Worm (Caenorhabditis elegans) whole organism, young adult: ENCODE results near the gene npr-4.

Source experiments
- B0261.1 ChIP-seq: sonication (generic microtip); optimal IDR thresholded peaks from 2 replicates; lab custom pipeline; 2016; ENCODE audit warnings: mild to moderate bottlenecking, missing genetic modification characterization, moderate library complexity, missing compliant biosample characterization
- D2030.7 ChIP-seq: fragments of 200-800 bp; sonication (Bioruptor generic); IDR thresholded peaks from 2 replicates; pipeline ENCODE4 v1.3.6; 2022; ENCODE audit warnings: missing genetic modification reagents, missing genetic modification characterization, missing compliant biosample characterization
- F39B2.1 ChIP-seq: fragments of 200-800 bp; sonication (Bioruptor generic); IDR thresholded peaks from 2 replicates; pipeline ENCODE4 v1.3.6; 2022; ENCODE audit warnings: missing genetic modification reagents, missing genetic modification characterization, missing compliant biosample characterization
- Y56A3A.18 ChIP-seq: fragments of 200-800 bp; sonication (Bioruptor generic); IDR thresholded peaks from 2 replicates; pipeline ENCODE4 v1.3.6; 2022; ENCODE audit warnings: missing genetic modification reagents, missing genetic modification characterization, missing compliant biosample characterization
- ZK185.1 ChIP-seq: sonication (generic microtip); optimal IDR thresholded peaks from 2 replicates; lab custom pipeline; 2016; ENCODE audit warnings: mild to moderate bottlenecking, missing genetic modification characterization, missing compliant biosample characterization; ENCODE audit not compliant: poor library complexity, severe bottlenecking
- ama-1 ChIP-seq, 3 experiments: fragments of 150-350 bp in 1 of 3; sonication (generic microtip) in 2 of 3; optimal IDR thresholded peaks; 2 replicates each; lab custom pipeline; 2014 to 2018; ENCODE audit warnings: missing biosample characterization in 2 of 3, missing genetic modification characterization in 2 of 3, missing genetic modification reagents in 2 of 3
- atf-7 ChIP-seq: sonication (generic microtip); optimal IDR thresholded peaks from 2 replicates; lab custom pipeline; 2017; ENCODE audit warnings: mild to moderate bottlenecking, missing genetic modification characterization, missing compliant biosample characterization
- attf-5 ChIP-seq: fragments of 200-800 bp; sonication (Bioruptor generic); optimal IDR thresholded peaks from 2 replicates; lab custom pipeline; 2018; ENCODE audit warnings: mild to moderate bottlenecking, missing genetic modification characterization, missing compliant biosample characterization
- bed-1 ChIP-seq: fragments of 200-800 bp; sonication (Bioruptor generic); IDR thresholded peaks from 2 replicates; pipeline ENCODE4 v1.3.6; 2022; ENCODE audit warnings: missing genetic modification reagents, missing genetic modification characterization, missing compliant biosample characterization
- ccch-3 ChIP-seq: fragments of 200-800 bp; sonication (Bioruptor generic); optimal IDR thresholded peaks from 2 replicates; lab custom pipeline; 2018; ENCODE audit warnings: mild to moderate bottlenecking, missing genetic modification characterization, missing compliant biosample characterization
- cebp-2 ChIP-seq: fragments of 200-800 bp; sonication (Bioruptor generic); IDR thresholded peaks from 2 replicates; pipeline ENCODE4 v1.3.6; 2022; ENCODE audit warnings: missing genetic modification characterization, missing compliant biosample characterization
- ceh-40 ChIP-seq: fragments of 200-800 bp; sonication (Bioruptor generic); IDR thresholded peaks from 2 replicates; pipeline ENCODE4 v1.3.6; 2022; ENCODE audit warnings: missing genetic modification characterization, missing compliant biosample characterization
- dpff-1 ChIP-seq: sonication (generic microtip); optimal IDR thresholded peaks from 2 replicates; lab custom pipeline; 2017; ENCODE audit warnings: mild to moderate bottlenecking, missing genetic modification characterization, missing compliant biosample characterization
- efl-1 ChIP-seq: fragments of 150-350 bp; optimal IDR thresholded peaks from 2 replicates; lab custom pipeline; 2014; ENCODE audit warnings: missing biosample characterization, missing genetic modification reagents, missing genetic modification characterization
- egl-18 ChIP-seq: fragments of 200-800 bp; sonication (Bioruptor generic); IDR thresholded peaks from 2 replicates; pipeline ENCODE4 v1.3.6; 2022; ENCODE audit warnings: missing genetic modification reagents, missing genetic modification characterization, missing compliant biosample characterization
- egl-44 ChIP-seq: fragments of 200-800 bp; sonication (Bioruptor generic); IDR thresholded peaks from 2 replicates; pipeline ENCODE4 v1.3.6; 2022; ENCODE audit warnings: missing genetic modification reagents, missing genetic modification characterization, missing compliant biosample characterization
- egrh-3 ChIP-seq: fragments of 200-800 bp; sonication (Bioruptor generic); IDR thresholded peaks from 2 replicates; pipeline ENCODE4 v1.3.6; 2022; ENCODE audit warnings: missing genetic modification reagents, missing genetic modification characterization, missing compliant biosample characterization
- fkh-3 ChIP-seq: sonication (generic microtip); optimal IDR thresholded peaks from 2 replicates; lab custom pipeline; 2016; ENCODE audit warnings: mild to moderate bottlenecking, missing genetic modification characterization, missing compliant biosample characterization
- hlh-12 ChIP-seq: sonication (generic microtip); optimal IDR thresholded peaks from 2 replicates; lab custom pipeline; 2016; ENCODE audit warnings: missing genetic modification characterization, missing compliant biosample characterization
- hsf-1 ChIP-seq: fragments of 200-800 bp; sonication (Bioruptor generic); IDR thresholded peaks from 2 replicates; pipeline ENCODE4 v1.3.6; 2022; ENCODE audit warnings: missing genetic modification reagents, missing genetic modification characterization, missing compliant biosample characterization
- mcd-1 ChIP-seq: fragments of 200-800 bp; sonication (Bioruptor generic); IDR thresholded peaks from 2 replicates; pipeline ENCODE4 v1.3.6; 2022; ENCODE audit warnings: missing genetic modification reagents, missing genetic modification characterization, missing compliant biosample characterization
- mes-4 ChIP-seq: sonication (generic microtip); optimal IDR thresholded peaks from 2 replicates; lab custom pipeline; 2016; ENCODE audit warnings: missing genotype, missing genetic modification characterization, missing compliant biosample characterization
- mxl-1 ChIP-seq: sonication (generic microtip); optimal IDR thresholded peaks from 2 replicates; lab custom pipeline; 2016; ENCODE audit warnings: missing genetic modification characterization, missing compliant biosample characterization
- nhr-27 ChIP-seq: fragments of 200-800 bp; sonication (Bioruptor generic); optimal IDR thresholded peaks from 2 replicates; lab custom pipeline; 2018; ENCODE audit warnings: mild to moderate bottlenecking, missing genetic modification characterization, moderate library complexity, missing compliant biosample characterization
- rcor-1 ChIP-seq: fragments of 200-800 bp; sonication (Bioruptor generic); IDR thresholded peaks from 2 replicates; pipeline ENCODE4 v1.3.6; 2022; ENCODE audit warnings: missing genetic modification reagents, missing genetic modification characterization, missing compliant biosample characterization
- rec-8 ChIP-seq, 2 experiments: sonication (generic microtip); optimal IDR thresholded peaks; 2 replicates each; lab custom pipeline; 2016; ENCODE audit warnings: mild to moderate bottlenecking in 2 of 2, missing genetic modification characterization in 2 of 2, missing genetic modification reagents in 2 of 2, missing genotype in 2 of 2, missing biosample characterization in 1 of 2, missing compliant biosample characterization in 1 of 2, moderate library complexity in 1 of 2
- sea-2 ChIP-seq: fragments of 200-800 bp; sonication (Bioruptor generic); IDR thresholded peaks from 2 replicates; pipeline ENCODE4 v1.3.6; 2022; ENCODE audit warnings: missing genetic modification characterization, missing compliant biosample characterization
- snpc-4 ChIP-seq, 5 experiments: fragments of 150-350 bp in 1 of 5; sonication (generic microtip) in 4 of 5; optimal IDR thresholded peaks; 2 replicates each; lab custom pipeline; 2014 to 2018; ENCODE audit warnings: missing genetic modification characterization in 5 of 5, missing biosample characterization in 3 of 5, antibody characterized with exemption in 2 of 5, mild to moderate bottlenecking in 2 of 5, missing compliant biosample characterization in 2 of 5, missing genotype in 2 of 5, moderate library complexity in 2 of 5, missing genetic modification reagents in 1 of 5
- tbp1 ChIP-seq: fragments of 200-800 bp; sonication (Bioruptor generic); optimal IDR thresholded peaks from 2 replicates; lab custom pipeline; 2018; ENCODE audit warnings: mild to moderate bottlenecking, missing genetic modification characterization, missing compliant biosample characterization
- ztf-3 ChIP-seq: fragments of 200-800 bp; sonication (Bioruptor generic); optimal IDR thresholded peaks from 2 replicates; lab custom pipeline; 2018; ENCODE audit warnings: mild to moderate bottlenecking, missing genetic modification characterization, missing compliant biosample characterization

Gene npr-4

ce11 chrX:12589503-12589902 lies 38.0 kb upstream of the npr-4 start (continued):
- TF ChIP-seq snpc-4 (GFP tag; optimal IDR thresholded peaks at IDR 0.05; lab: Kevin White, UChicago) (no peak), snpc-4 (tag; optimal IDR thresholded peaks at IDR 0.05; lab: Kevin White, UChicago) (no peak), ZK185.1 (tag; lab: Kevin White, UChicago) (no peak), nhr-27 (tag; lab: Kevin White, UChicago) (no peak)

DNA sequence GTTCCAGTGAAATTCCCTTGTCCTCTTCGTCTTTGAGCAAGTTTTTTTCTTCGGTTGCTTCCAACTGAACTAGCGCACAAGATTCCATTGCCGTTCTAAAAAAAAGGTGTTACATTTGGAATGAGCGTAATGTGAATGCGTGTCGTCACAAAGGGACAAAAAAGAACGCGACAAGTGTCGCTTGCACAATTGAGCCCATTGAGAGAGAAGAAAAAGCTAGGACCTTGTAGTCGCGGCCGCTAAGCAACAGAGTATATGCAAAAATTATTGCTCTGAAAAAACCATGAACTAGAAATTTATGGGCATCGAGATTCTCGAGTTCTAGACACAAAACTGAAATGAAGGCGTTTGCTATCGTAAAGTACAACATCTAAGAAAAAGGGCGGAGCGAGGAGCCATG lies 34.9 kb upstream of the npr-4 start, which contains the start of gene T24D5.2:
Gene T24D5.2 (minus strand): TSS at position 101 of the 400 bp plus-strand sequence.
- no peak for TF ChIP-seq B0261.1 (tag; lab: Kevin White, UChicago)
- no peak for TF ChIP-seq Y56A3A.18
- no peak for TF ChIP-seq ceh-40
- no peak for TF ChIP-seq fkh-3
- TF ChIP-seq rcor-1 (GFP tag; lab: Robert Waterston, UW): no peak
- TF ChIP-seq hlh-12: no peak
- no peak for TF ChIP-seq dpff-1 (tag; lab: Kevin White, UChicago)
- TF ChIP-seq rec-8 (tag; optimal IDR thresholded peaks at IDR 0.05; lab: Kevin White, UChicago): no peak
- no peak for TF ChIP-seq mxl-1 (tag; lab: Kevin White, UChicago)
- no peak for TF ChIP-seq F39B2.1 (GFP tag; lab: Robert Waterston, UW)
- no peak for TF ChIP-seq cebp-2

ce11 chrX:12583497-12583896 lies 32.0 kb upstream of the npr-4 start:
- TF ChIP-seq bed-1 (GFP tag; lab: Robert Waterston, UW) (no peak), ztf-3 (GFP tag; lab: Kevin White, UChicago) (no peak), egl-44 (GFP tag; lab: Robert Waterston, UW) (no peak)

ce11 chrX:12579774-12580173 lies 28.3 kb upstream of the npr-4 start, which contains the start of gene T24D5.3:
Gene T24D5.3 (plus strand): TSS chrX:12580074.
- TF ChIP-seq attf-5 (no peak), egrh-3 (GFP tag; lab: Robert Waterston, UW) (no peak), ZK185.1 (tag; lab: Kevin White, UChicago) (no peak), mxl-1 (tag; lab: Kevin White, UChicago) (no peak), efl-1 (GFP tag; lab: Kevin White, UChicago) (no peak)

DNA sequence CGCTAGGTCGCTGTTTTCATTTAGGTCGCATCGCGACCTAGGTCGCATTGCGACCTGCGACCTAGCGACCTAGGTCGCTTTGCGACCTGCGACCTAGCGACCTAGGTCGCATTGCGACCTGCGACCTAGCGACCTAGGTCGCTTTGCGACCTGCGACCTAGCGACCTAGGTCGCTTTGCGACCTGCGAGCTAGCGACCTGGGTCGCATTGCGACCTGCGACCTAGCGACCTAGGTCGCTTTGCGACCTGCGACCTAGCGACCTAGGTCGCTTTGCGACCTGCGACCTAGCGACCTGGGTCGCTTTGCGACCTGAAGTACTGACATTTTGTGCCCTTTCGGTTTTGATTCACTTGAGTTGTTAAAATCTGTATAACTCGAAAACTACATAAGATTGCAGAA lies 26.6 kb upstream of the npr-4 start:
- peak; percentile 62; the same call in 1 of the 2 replicates for TF ChIP-seq egrh-3 (GFP tag; lab: Robert Waterston, UW)

ce11 chrX:12574473-12574872 lies 23.0 kb upstream of the npr-4 start, which contains the start of gene T24D5.1:
Gene T24D5.1 (plus strand): TSS chrX:12574773.
- TF ChIP-seq ccch-3: no peak
- no peak for TF ChIP-seq tbp1 (GFP tag; lab: Kevin White, UChicago)
- TF ChIP-seq egl-18 (GFP tag; lab: Robert Waterston, UW): no peak
- TF ChIP-seq sea-2 (GFP tag; lab: Robert Waterston, UW): no peak
- TF ChIP-seq mes-4 (tag; lab: Kevin White, UChicago): no peak
- TF ChIP-seq atf-7 (tag; lab: Kevin White, UChicago): no peak
- TF ChIP-seq D2030.7: no peak
- TF ChIP-seq rcor-1 (GFP tag; lab: Robert Waterston, UW): no peak
- TF ChIP-seq hsf-1 (GFP tag; lab: Robert Waterston, UW): no peak
- no peak for TF ChIP-seq ama-1 (optimal IDR thresholded peaks at IDR 0.05; lab: Kevin White, UChicago)
- TF ChIP-seq ama-1 (GFP tag; optimal IDR thresholded peaks at IDR 0.05; lab: Kevin White, UChicago): no peak
- TF ChIP-seq mcd-1 (GFP tag; lab: Robert Waterston, UW): no peak
